Worm (Caenorhabditis elegans): ENCODE data around the gene fbxl-4.
A peak's percentile ranks its signal among the peaks of the same experiment; 100 is the strongest.

DNA sequence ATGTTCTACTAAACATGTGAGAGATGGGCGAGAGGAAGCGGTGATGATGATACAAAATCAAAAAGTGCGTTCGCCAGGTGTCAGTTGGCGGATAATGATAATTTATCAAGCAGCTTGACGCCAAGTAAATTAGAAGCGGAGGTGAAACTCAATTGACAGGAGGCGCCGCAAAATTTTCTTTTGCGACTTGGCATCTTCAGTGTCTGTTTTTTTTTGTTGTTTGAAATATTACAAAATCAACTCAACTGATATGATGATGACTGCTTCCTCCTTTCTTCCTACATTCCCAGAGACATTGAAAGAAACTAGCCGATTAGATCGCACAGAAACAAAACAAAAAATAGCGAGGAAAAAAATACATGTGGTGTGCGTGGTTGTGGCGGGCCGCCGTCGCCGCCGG lies 12.6 kb upstream of the fbxl-4 start:
- TF ChIP-seq ceh-39 (tag; optimal IDR thresholded peaks at IDR 0.05) = no peak
- TF ChIP-seq cnd-1 (tag; optimal IDR thresholded peaks at IDR 0.05) = no peak
- no peak for TF ChIP-seq elt-3 (tag; optimal IDR thresholded peaks at IDR 0.05)
- no peak for TF ChIP-seq ceh-83 (GFP tag; optimal IDR thresholded peaks at IDR 0.05)
- TF ChIP-seq snpc-4 (tag; optimal IDR thresholded peaks at IDR 0.05) = no peak
- no peak for TF ChIP-seq elt-1 (tag; optimal IDR thresholded peaks at IDR 0.05; ENCODE audit: borderline replicate concordance, insufficient read depth)
- no peak for TF ChIP-seq bed-3 (GFP tag; optimal IDR thresholded peaks at IDR 0.05)
- no peak for TF ChIP-seq sptf-1 (tag; optimal IDR thresholded peaks at IDR 0.05)
- peak; percentile 1 for TF ChIP-seq unc-62 (GFP tag; optimal IDR thresholded peaks at IDR 0.05)
- TF ChIP-seq mls-2 (tag; optimal IDR thresholded peaks at IDR 0.05) = no peak
- no peak for TF ChIP-seq blmp-1 (tag; optimal IDR thresholded peaks at IDR 0.05)
- TF ChIP-seq unc-39 (tag; optimal IDR thresholded peaks at IDR 0.05) = no peak
